Worm (Caenorhabditis elegans): Measurements from ENCODE around the gene npp-8.
A peak's percentile ranks its signal among the peaks of the same experiment; 100 is the strongest.

The npp-8 gene

DNA sequence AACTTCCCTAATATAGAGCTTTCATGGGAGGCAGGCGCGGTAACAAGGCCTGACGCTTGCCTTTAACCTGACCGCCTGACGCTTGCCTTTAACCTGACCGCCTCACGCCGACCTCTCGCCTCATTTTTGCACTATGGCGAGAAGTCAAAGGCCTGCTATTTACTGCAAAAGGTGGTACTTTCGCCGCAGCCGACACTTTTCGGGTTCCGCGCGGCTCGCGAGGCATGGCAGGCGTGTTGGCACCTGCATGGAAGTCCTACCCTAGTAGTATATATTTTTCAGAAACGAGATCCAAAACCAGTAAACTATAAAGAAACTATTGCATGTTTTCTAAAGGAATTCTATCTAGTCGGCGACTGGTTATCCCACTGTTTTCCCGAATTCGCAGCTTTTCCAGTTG lies 33.1 kb upstream of the npp-8 start:
- TF ChIP-seq lin-13 (GFP tag; optimal IDR thresholded peaks at IDR 0.05) (no peak), crh-2 (tag; optimal IDR thresholded peaks at IDR 0.05) (no peak), nhr-11 (tag; optimal IDR thresholded peaks at IDR 0.05) (no peak), fos-1 (tag; optimal IDR thresholded peaks at IDR 0.05) (no peak), nhr-6 (tag; optimal IDR thresholded peaks at IDR 0.05) (no peak)

DNA sequence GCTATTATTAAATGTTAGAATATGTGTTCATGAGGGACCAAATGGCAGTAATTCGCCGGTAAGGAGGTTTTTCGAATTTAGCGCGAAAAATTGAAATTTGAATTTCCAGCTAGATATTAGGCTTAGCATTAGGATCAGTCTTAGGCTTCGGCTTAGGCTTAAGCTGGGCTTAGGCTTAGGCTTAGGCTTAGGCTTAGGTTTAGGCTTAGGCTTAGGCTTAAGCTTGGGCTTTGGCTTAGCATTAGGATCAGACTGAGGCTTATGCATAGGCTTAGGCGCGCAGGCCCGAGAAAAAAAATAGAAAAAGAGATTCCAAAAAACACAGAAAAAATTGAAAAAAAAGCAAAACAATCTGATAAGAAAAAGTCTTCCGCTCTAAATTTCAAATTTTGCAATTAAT lies 32.7 kb upstream of the npp-8 start:
- TF ChIP-seq nhr-129 (tag; optimal IDR thresholded peaks at IDR 0.05) (no peak), nhr-6 (tag; optimal IDR thresholded peaks at IDR 0.05) (no peak), blmp-1 (tag; optimal IDR thresholded peaks at IDR 0.05; ENCODE audit: insufficient read depth) (no peak), elt-1 (tag; optimal IDR thresholded peaks at IDR 0.05) (no peak), unc-62 (GFP tag; optimal IDR thresholded peaks at IDR 0.05) (no peak), sma-9 (GFP tag; optimal IDR thresholded peaks at IDR 0.05) (no peak), sma-9 (tag; optimal IDR thresholded peaks at IDR 0.05) (no peak), R02D3.7 (tag; optimal IDR thresholded peaks at IDR 0.05) (no peak)

DNA sequence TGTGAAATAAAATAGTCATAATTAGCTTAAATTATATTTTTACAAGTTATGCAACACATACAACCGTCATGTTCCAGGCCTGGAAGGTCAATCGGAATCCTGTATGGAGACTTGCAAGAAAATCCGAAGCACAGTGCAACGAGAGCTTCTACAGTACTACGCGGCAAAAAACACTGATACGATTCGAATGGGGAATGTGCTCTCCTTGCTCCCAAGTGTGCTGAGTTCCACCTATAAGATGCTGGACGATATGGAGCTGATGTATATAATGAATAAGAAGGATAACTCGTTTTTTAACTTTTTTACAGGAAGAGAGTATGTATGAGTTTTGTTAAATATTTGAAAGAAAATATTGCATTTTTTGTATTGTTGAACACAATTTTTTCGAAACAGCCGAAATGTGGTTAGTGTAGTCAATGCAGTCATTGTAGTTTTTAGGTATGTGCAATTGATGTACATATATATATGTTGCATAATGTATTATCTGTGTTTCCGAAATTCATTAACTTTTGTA lies 30.8 kb upstream of the npp-8 start, which contains the start of gene nhr-146:
TSS of gene nhr-146 (plus strand) at position 464 of the 514 bp plus-strand sequence.
- TF ChIP-seq ceh-82 (tag; optimal IDR thresholded peaks at IDR 0.05) = no peak
- no peak for TF ChIP-seq lin-11 (tag; optimal IDR thresholded peaks at IDR 0.05)
- TF ChIP-seq F13H6.1 (tag; optimal IDR thresholded peaks at IDR 0.05) = no peak
- TF ChIP-seq ceh-16 (tag; optimal IDR thresholded peaks at IDR 0.05) = no peak
- no peak for TF ChIP-seq ZK546.5 (tag; optimal IDR thresholded peaks at IDR 0.05)
- no peak for TF ChIP-seq lin-13 (GFP tag; optimal IDR thresholded peaks at IDR 0.05)
- TF ChIP-seq mdl-1 (tag; optimal IDR thresholded peaks at IDR 0.05) = no peak
- no peak for TF ChIP-seq unc-39 (tag; optimal IDR thresholded peaks at IDR 0.05)
- no peak for TF ChIP-seq ztf-1 (GFP tag; conservative IDR thresholded peaks at IDR 0.05)

DNA sequence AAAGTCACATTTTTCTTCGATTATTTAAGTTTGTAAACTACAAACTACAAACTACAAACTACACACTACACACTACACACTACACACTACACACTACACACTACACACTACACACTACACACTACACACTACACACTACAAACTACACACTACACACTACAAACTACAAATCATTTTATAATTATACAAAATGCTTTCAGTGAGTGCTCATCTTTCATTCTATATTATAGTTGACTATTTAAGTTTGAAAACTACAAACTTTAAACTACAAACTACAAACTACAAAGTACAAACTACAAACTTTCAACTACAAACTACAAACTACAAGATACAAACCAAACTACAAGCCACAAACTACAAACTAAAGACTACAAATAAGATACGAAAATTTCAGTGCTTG lies 28.8 kb upstream of the npp-8 start:
- TF ChIP-seq Y55F3AM.14 (GFP tag; optimal IDR thresholded peaks at IDR 0.05) = no peak
- no peak for TF ChIP-seq nhr-77 (tag; optimal IDR thresholded peaks at IDR 0.05)
- no peak for TF ChIP-seq ZK546.5 (tag; optimal IDR thresholded peaks at IDR 0.05)
- TF ChIP-seq nhr-21 (tag; optimal IDR thresholded peaks at IDR 0.05) = no peak
- TF ChIP-seq R02D3.7 (tag; optimal IDR thresholded peaks at IDR 0.05) = no peak
- no peak for TF ChIP-seq ztf-1 (GFP tag; conservative IDR thresholded peaks at IDR 0.05)
- TF ChIP-seq nhr-10 (tag; optimal IDR thresholded peaks at IDR 0.05) = no peak
- TF ChIP-seq mdl-1 (tag; optimal IDR thresholded peaks at IDR 0.05) = no peak
- no peak for TF ChIP-seq sma-9 (GFP tag; optimal IDR thresholded peaks at IDR 0.05)
- TF ChIP-seq sma-9 (tag; optimal IDR thresholded peaks at IDR 0.05) = no peak
- no peak for TF ChIP-seq aly-2 (tag; optimal IDR thresholded peaks at IDR 0.05)
- no peak for TF ChIP-seq mab-5 (tag; optimal IDR thresholded peaks at IDR 0.05)
- no peak for TF ChIP-seq crh-2 (tag; optimal IDR thresholded peaks at IDR 0.05)
- TF ChIP-seq ztf-11 (tag; optimal IDR thresholded peaks at IDR 0.05) = no peak
- no peak for TF ChIP-seq mbf-1 (tag; optimal IDR thresholded peaks at IDR 0.05)
- no peak for TF ChIP-seq elt-1 (tag; optimal IDR thresholded peaks at IDR 0.05)
- no peak for TF ChIP-seq unc-55 (GFP tag; optimal IDR thresholded peaks at IDR 0.05)

DNA sequence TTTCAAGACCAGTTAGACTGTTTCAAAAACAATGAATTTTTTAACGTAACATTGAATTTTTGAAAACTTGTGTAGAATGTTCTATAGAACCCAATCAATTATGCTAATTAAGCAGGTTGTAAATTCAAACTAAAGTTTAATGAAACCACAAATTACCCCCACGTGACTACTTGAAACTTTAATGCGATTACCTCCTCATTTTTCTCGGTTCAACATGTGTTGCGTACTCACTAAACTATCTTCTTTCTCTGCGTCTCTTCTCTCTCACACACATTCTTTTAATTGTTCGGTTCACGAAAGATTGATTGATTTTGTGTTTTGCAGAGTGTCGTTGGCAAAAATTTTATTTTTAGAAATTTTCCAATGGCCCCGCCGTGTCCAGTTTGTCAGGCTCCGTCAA lies 28.1 kb upstream of the npp-8 start, which contains the start of gene nhr-87:
TSS of gene nhr-87 (plus strand) at position 318 of the 400 bp plus-strand sequence.
- peak; percentile 69 for TF ChIP-seq C34F6.9 (tag; optimal IDR thresholded peaks at IDR 0.05)
- no peak for TF ChIP-seq ZK546.5 (tag; optimal IDR thresholded peaks at IDR 0.05)
- TF ChIP-seq nhr-25 (tag; optimal IDR thresholded peaks at IDR 0.05) = peak; percentile 78
- TF ChIP-seq mab-5 (tag; optimal IDR thresholded peaks at IDR 0.05) = peak; percentile 29
- no peak for TF ChIP-seq ceh-82 (tag; optimal IDR thresholded peaks at IDR 0.05)
- peak; percentile 86 for TF ChIP-seq sma-9 (GFP tag; optimal IDR thresholded peaks at IDR 0.05)
- no peak for TF ChIP-seq sma-9 (tag; optimal IDR thresholded peaks at IDR 0.05)
- no peak for TF ChIP-seq ztf-11 (tag; optimal IDR thresholded peaks at IDR 0.05)
- TF ChIP-seq lsy-2 (tag; optimal IDR thresholded peaks at IDR 0.05) = peak in 1 of 2 experiments; percentile 50
- TF ChIP-seq ama-1 (optimal IDR thresholded peaks at IDR 0.05) = no peak
- TF ChIP-seq snpc-4 (tag; optimal IDR thresholded peaks at IDR 0.05) = no peak
- no peak for TF ChIP-seq alr-1 (tag; optimal IDR thresholded peaks at IDR 0.05)
- no peak for TF ChIP-seq nhr-10 (tag; optimal IDR thresholded peaks at IDR 0.05)
- TF ChIP-seq sma-3 (GFP tag; optimal IDR thresholded peaks at IDR 0.05) = no peak
- TF ChIP-seq lin-11 (tag; optimal IDR thresholded peaks at IDR 0.05) = no peak
- TF ChIP-seq mbf-1 (tag; optimal IDR thresholded peaks at IDR 0.05) = no peak
- no peak for TF ChIP-seq Y55F3AM.14 (GFP tag; optimal IDR thresholded peaks at IDR 0.05)
- no peak for TF ChIP-seq unc-39 (tag; optimal IDR thresholded peaks at IDR 0.05)
- TF ChIP-seq nhr-237 (tag; optimal IDR thresholded peaks at IDR 0.05) = no peak
- TF ChIP-seq lin-13 (GFP tag; optimal IDR thresholded peaks at IDR 0.05) = no peak
- peak; percentile 47 for TF ChIP-seq crh-2 (tag; optimal IDR thresholded peaks at IDR 0.05)
- peak; percentile 22 for TF ChIP-seq nhr-6 (tag; optimal IDR thresholded peaks at IDR 0.05)
- no peak for TF ChIP-seq nhr-77 (tag; optimal IDR thresholded peaks at IDR 0.05)
- no peak for TF ChIP-seq mdl-1 (tag; optimal IDR thresholded peaks at IDR 0.05)
- TF ChIP-seq nhr-12 (tag; optimal IDR thresholded peaks at IDR 0.05) = no peak
- peak; percentile 18 for TF ChIP-seq nhr-129 (tag; optimal IDR thresholded peaks at IDR 0.05)
- TF ChIP-seq zag-1 (tag; optimal IDR thresholded peaks at IDR 0.05) = no peak
- TF ChIP-seq gmeb-1 (tag; optimal IDR thresholded peaks at IDR 0.05) = peak; percentile 29
- no peak for TF ChIP-seq unc-62 (GFP tag; optimal IDR thresholded peaks at IDR 0.05)
- no peak for TF ChIP-seq elt-1 (tag; optimal IDR thresholded peaks at IDR 0.05)
- TF ChIP-seq skn-1 (tag; optimal IDR thresholded peaks at IDR 0.05) = no peak
- TF ChIP-seq F13H6.1 (tag; optimal IDR thresholded peaks at IDR 0.05) = peak; percentile 31
- TF ChIP-seq dmd-4 (tag; optimal IDR thresholded peaks at IDR 0.05) = no peak
- TF ChIP-seq nhr-21 (tag; optimal IDR thresholded peaks at IDR 0.05) = no peak
- no peak for TF ChIP-seq peb-1 (tag; optimal IDR thresholded peaks at IDR 0.05)

Measured in whole organism, L2 larva.